Fruit fly (Drosophila melanogaster) Kc167 (cell line): ENCODE measurements around the gene CG34427.

ENCODE experiments used
- Myc ChIP-seq: fragments of >200 bp; optimal IDR thresholded peaks from 2 replicates; lab custom pipeline; 2017; ENCODE audit warnings: missing external identifiers
- Sin3A ChIP-seq: fragments of >200 bp; optimal IDR thresholded peaks from 2 replicates; lab custom pipeline; 2018; ENCODE audit warnings: missing external identifiers
- h ChIP-seq: fragments of >200 bp; optimal IDR thresholded peaks from 3 replicates; lab custom pipeline; 2018; ENCODE audit warnings: missing external identifiers
- insv ChIP-seq: fragments of >200 bp; optimal IDR thresholded peaks from 3 replicates; lab custom pipeline; 2018; ENCODE audit warnings: missing external identifiers
- psq ChIP-seq: fragments of >200 bp; optimal IDR thresholded peaks from 2 replicates; lab custom pipeline; 2017; ENCODE audit warnings: missing external identifiers
- ttk ChIP-seq: sonication (Bioruptor generic); optimal IDR thresholded peaks from 2 replicates; lab custom pipeline; 2017; ENCODE audit warnings: missing external identifiers

dm6 chr3L:8836162-8836561 is 31.6 kb downstream of the CG34427 start, which contains the start of gene CG32026:
- TF ChIP-seq ttk (lab: Kevin White, UChicago) (no peak), Sin3A (lab: Kevin White, UChicago) (no peak), insv (lab: Kevin White, UChicago) (no peak), h (lab: Kevin White, UChicago) (no peak), psq (no peak), Myc (lab: Kevin White, UChicago) (no peak)
